Fruit fly (Drosophila melanogaster) whole organism: ENCODE measurements around the gene Eh.

Experiments used
- CG8478 ChIP-seq: fragments of >200 bp; optimal IDR thresholded peaks from 2 replicates; lab custom pipeline; 2018; ENCODE audit warnings: inconsistent platforms
- Dll ChIP-seq: fragments of >200 bp; optimal IDR thresholded peaks from 2 replicates; lab custom pipeline; 2017
- EcR ChIP-seq, 2 experiments: fragments of >200 bp; optimal IDR thresholded peaks; 2 replicates each; lab custom pipeline; 2017; ENCODE audit warnings: missing biosample characterization in 2 of 2, missing genetic modification characterization in 2 of 2, missing genetic modification reagents in 2 of 2
- pan ChIP-seq: fragments of >200 bp; optimal IDR thresholded peaks from 2 replicates; lab custom pipeline; 2017
- psq ChIP-seq: fragments of >200 bp; optimal IDR thresholded peaks from 2 replicates; lab custom pipeline; 2017
- usp ChIP-seq: fragments of >200 bp; optimal IDR thresholded peaks from 2 replicates; lab custom pipeline; 2017; ENCODE audit warnings: missing biosample characterization, missing genetic modification characterization, mixed read lengths

- no peak for TF ChIP-seq psq (lab: Kevin White, UChicago)
- TF ChIP-seq pan, result no peak
- TF ChIP-seq CG8478 (lab: Kevin White, UChicago), result no peak
- TF ChIP-seq Dll, result no peak
- TF ChIP-seq EcR (GFP tag; optimal IDR thresholded peaks at IDR 0.05; lab: Kevin White, UChicago), result no peak
- no peak for TF ChIP-seq usp (GFP tag; lab: Kevin White, UChicago)
These were observed 28.3 kb downstream of the Eh start, which contains the start of gene CG42835 for dm6 chr3R:17420338-17420737.
